Worm (Caenorhabditis elegans): Measurements from ENCODE around the gene T12A7.2.

DNA sequence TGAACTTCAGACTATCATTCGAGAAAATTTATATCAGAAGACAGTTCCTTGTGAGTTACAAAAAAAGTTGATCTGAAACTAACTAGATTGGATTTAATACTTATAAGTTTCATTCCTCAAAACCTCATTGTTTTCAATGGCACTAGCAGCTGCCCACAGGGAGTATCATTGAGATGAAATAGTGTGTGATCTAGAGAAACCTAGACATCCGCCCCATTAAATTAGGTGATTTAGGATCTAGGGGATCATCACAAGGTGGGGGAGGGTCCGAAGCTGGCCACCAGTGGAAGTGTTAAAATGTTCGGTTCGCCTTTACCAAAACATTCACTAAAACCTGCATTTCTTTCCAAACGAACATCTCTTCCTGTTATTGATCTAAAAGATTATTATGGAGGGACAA, 44.5 kb downstream of the T12A7.2 start:
- TF ChIP-seq T22C8.4 (GFP tag; IDR thresholded peaks at IDR 0.05) (no peak), cog-1 (tag; optimal IDR thresholded peaks at IDR 0.05) (no peak), med-1 (GFP tag; optimal IDR thresholded peaks at IDR 0.05; ENCODE audit: insufficient read depth) (no peak), ref-1 (GFP tag; conservative IDR thresholded peaks at IDR 0.05) (no peak)

Measured in whole organism, midembryonic.